Fruit fly (Drosophila melanogaster) whole organism, wandering third instar larva: ENCODE data around the gene CG13857.

ENCODE experiments used
- Abd-B ChIP-seq: fragments of >200 bp; optimal IDR thresholded peaks from 2 replicates; lab custom pipeline; 2017; ENCODE audit warnings: missing biosample characterization, missing genetic modification characterization
- CG9705 ChIP-seq: fragments of 200-800 bp; sonication (Bioruptor generic); optimal IDR thresholded peaks from 2 replicates; lab custom pipeline; 2018; ENCODE audit warnings: missing biosample characterization, mild to moderate bottlenecking, missing genetic modification characterization
- Dfd ChIP-seq: fragments of >200 bp; optimal IDR thresholded peaks from 2 replicates; lab custom pipeline; 2017; ENCODE audit warnings: missing biosample characterization, missing genetic modification characterization
- Dif ChIP-seq: fragments of 200-275, 200-300 bp; sonication (Bioruptor generic); optimal IDR thresholded peaks from 2 replicates; lab custom pipeline; 2018; ENCODE audit warnings: missing biosample characterization, missing genetic modification characterization; ENCODE audit not compliant: partially characterized antibody
- GATAd ChIP-seq: sonication (Bioruptor generic); optimal IDR thresholded peaks from 2 replicates; lab custom pipeline; 2016; ENCODE audit warnings: missing biosample characterization, missing genetic modification characterization
- HLH106 ChIP-seq: fragments of 200-800 bp; optimal IDR thresholded peaks from 3 replicates; lab custom pipeline; 2019; ENCODE audit warnings: missing biosample characterization, mild to moderate bottlenecking, missing genetic modification characterization, moderate library complexity
- Hnf4 ChIP-seq: fragments of 200-800 bp; sonication (Bioruptor generic); optimal IDR thresholded peaks from 2 replicates; lab custom pipeline; 2016; ENCODE audit warnings: missing biosample characterization, mild to moderate bottlenecking, missing genetic modification characterization
- Hr78 ChIP-seq: fragments of >200 bp; optimal IDR thresholded peaks from 2 replicates; lab custom pipeline; 2017; ENCODE audit warnings: missing biosample characterization, missing genetic modification characterization
- Hr83 ChIP-seq: fragments of 200-300 bp; sonication (Bioruptor generic); optimal IDR thresholded peaks from 2 replicates; lab custom pipeline; 2016; ENCODE audit warnings: missing biosample characterization, mild to moderate bottlenecking, missing genetic modification characterization, moderate library complexity; ENCODE audit not compliant: poor library complexity, severe bottlenecking
- Jra ChIP-seq: sonication (Bioruptor generic); optimal IDR thresholded peaks from 2 replicates; lab custom pipeline; 2016; ENCODE audit warnings: missing biosample characterization, missing genetic modification characterization
- Mio ChIP-seq: sonication (Bioruptor generic); optimal IDR thresholded peaks from 2 replicates; lab custom pipeline; 2016; ENCODE audit warnings: missing biosample characterization, missing genetic modification characterization
- Myc ChIP-seq: fragments of >200 bp; optimal IDR thresholded peaks from 2 replicates; lab custom pipeline; 2017
- N ChIP-seq: fragments of >200 bp; optimal IDR thresholded peaks from 2 replicates; lab custom pipeline; 2018; ENCODE audit warnings: missing biosample characterization, missing external identifiers, missing genetic modification characterization
- OdsH ChIP-seq: fragments of 200-800 bp; sonication (Bioruptor generic); optimal IDR thresholded peaks from 2 replicates; lab custom pipeline; 2016; ENCODE audit warnings: missing biosample characterization, mild to moderate bottlenecking, missing genetic modification characterization
- Sp1 ChIP-seq: fragments of 200-800 bp; sonication (Bioruptor generic); optimal IDR thresholded peaks from 3 replicates; lab custom pipeline; 2019; ENCODE audit warnings: missing biosample characterization, mild to moderate bottlenecking, missing genetic modification characterization, moderate library complexity
- Vsx2 ChIP-seq: fragments of 200-300, 225-300 bp; sonication (Bioruptor generic); optimal IDR thresholded peaks from 2 replicates; lab custom pipeline; 2018; ENCODE audit warnings: missing biosample characterization, missing genetic modification characterization; ENCODE audit not compliant: partially characterized antibody
- br ChIP-seq: fragments of 200-800 bp; sonication (Bioruptor generic); optimal IDR thresholded peaks from 2 replicates; lab custom pipeline; 2016; ENCODE audit warnings: missing biosample characterization, missing genetic modification characterization
- brk ChIP-seq: fragments of 200-800 bp; sonication (Bioruptor generic); optimal IDR thresholded peaks from 2 replicates; lab custom pipeline; 2016; ENCODE audit warnings: missing biosample characterization, mild to moderate bottlenecking, missing genetic modification characterization
- dl ChIP-seq, 2 experiments: fragments of 175-275, 200-275 bp in 1 of 2; fragments of 200-275 bp in 1 of 2; sonication (Bioruptor generic); optimal IDR thresholded peaks; lab custom pipeline; 2018; ENCODE audit warnings: mild to moderate bottlenecking in 2 of 2, missing biosample characterization in 2 of 2, missing genetic modification characterization in 2 of 2, moderate library complexity in 2 of 2; ENCODE audit not compliant: partially characterized antibody in 2 of 2, insufficient read depth in 1 of 2
- dmrt93B ChIP-seq: fragments of 200-800 bp; sonication (Bioruptor generic); optimal IDR thresholded peaks from 2 replicates; lab custom pipeline; 2018; ENCODE audit warnings: missing biosample characterization, mild to moderate bottlenecking, missing genetic modification characterization
- dsf ChIP-seq: sonication (Bioruptor generic); optimal IDR thresholded peaks from 2 replicates; lab custom pipeline; 2016; ENCODE audit warnings: missing biosample characterization, missing genetic modification characterization, borderline replicate concordance
- ey ChIP-seq: fragments of 200-800 bp; sonication (Bioruptor generic); optimal IDR thresholded peaks from 2 replicates; lab custom pipeline; 2016; ENCODE audit warnings: missing biosample characterization, missing genetic modification characterization
- foxo ChIP-seq, 2 experiments: fragments of 200-800 bp; sonication (Bioruptor generic); optimal IDR thresholded peaks; 2 replicates in 1 of 2; 3 replicates in 1 of 2; lab custom pipeline; 2016 to 2017; ENCODE audit warnings: missing biosample characterization in 2 of 2, missing genetic modification characterization in 2 of 2
- fru ChIP-seq: fragments of 200-800 bp; sonication (Bioruptor generic); optimal IDR thresholded peaks from 3 replicates; lab custom pipeline; 2016; ENCODE audit warnings: missing biosample characterization, mild to moderate bottlenecking, missing genetic modification characterization
- h ChIP-seq: fragments of 200-800 bp; sonication (Bioruptor generic); optimal IDR thresholded peaks from 3 replicates; lab custom pipeline; 2016; ENCODE audit warnings: missing biosample characterization, mild to moderate bottlenecking, missing genetic modification characterization
- jim ChIP-seq: fragments of 175-275, 200-325 bp; sonication (Bioruptor generic); optimal IDR thresholded peaks from 2 replicates; lab custom pipeline; 2016; ENCODE audit warnings: missing biosample characterization, mild to moderate bottlenecking, missing genetic modification characterization
- lola ChIP-seq: fragments of >200 bp; optimal IDR thresholded peaks from 2 replicates; lab custom pipeline; 2017; ENCODE audit warnings: missing biosample characterization, missing genetic modification characterization
- pan ChIP-seq: fragments of >200 bp; optimal IDR thresholded peaks from 2 replicates; lab custom pipeline; 2017
- psq ChIP-seq: fragments of 200-800 bp; sonication (Bioruptor generic); optimal IDR thresholded peaks from 3 replicates; lab custom pipeline; 2017; ENCODE audit warnings: missing biosample characterization, mild to moderate bottlenecking, missing genetic modification characterization, moderate library complexity
- rgr ChIP-seq: fragments of 200-800 bp; sonication (Bioruptor generic); optimal IDR thresholded peaks from 3 replicates; lab custom pipeline; 2016; ENCODE audit warnings: missing biosample characterization, mild to moderate bottlenecking, missing genetic modification characterization
- sage ChIP-seq: fragments of 200-800 bp; sonication (Bioruptor generic); optimal IDR thresholded peaks from 2 replicates; lab custom pipeline; 2016; ENCODE audit warnings: missing biosample characterization, mild to moderate bottlenecking, missing genetic modification characterization
- sv ChIP-seq: fragments of 200-800 bp; sonication (Bioruptor generic); optimal IDR thresholded peaks from 3 replicates; lab custom pipeline; 2016; ENCODE audit warnings: missing biosample characterization, missing genetic modification characterization
- tai ChIP-seq: sonication (Bioruptor generic); optimal IDR thresholded peaks from 2 replicates; lab custom pipeline; 2016; ENCODE audit warnings: missing biosample characterization, missing genetic modification characterization
- usp ChIP-seq: fragments of >200 bp; optimal IDR thresholded peaks from 2 replicates; lab custom pipeline; 2017; ENCODE audit warnings: missing biosample characterization, missing genetic modification characterization
- woc ChIP-seq: sonication (Bioruptor generic); optimal IDR thresholded peaks from 2 replicates; lab custom pipeline; 2016; ENCODE audit warnings: missing biosample characterization, mild to moderate bottlenecking, missing genetic modification characterization

Gene CG13857

dm6 chr3R:22379942-22380341, 14.0 kb downstream of the CG13857 start, which contains the start of gene CG34149:
TSS of gene CG34149 (plus strand) at chr3R:22380128.
- TF ChIP-seq GATAd (GFP tag; lab: Kevin White, UChicago), result no peak
- TF ChIP-seq Hnf4 (GFP tag; lab: Kevin White, UChicago), result no peak
- no peak for TF ChIP-seq ey (GFP tag; lab: Kevin White, UChicago)
- TF ChIP-seq brk (GFP tag; lab: Kevin White, UChicago), result no peak
- no peak for TF ChIP-seq tai
- TF ChIP-seq Vsx2 (GFP tag; lab: Kevin White, UChicago), result no peak
- TF ChIP-seq sage (GFP tag; lab: Kevin White, UChicago), result no peak
- no peak for TF ChIP-seq Mio (GFP tag; lab: Kevin White, UChicago)
- no peak for TF ChIP-seq CG9705 (GFP tag; lab: Kevin White, UChicago)
- no peak for TF ChIP-seq Sp1 (GFP tag; lab: Kevin White, UChicago)
- no peak for TF ChIP-seq Myc (lab: Kevin White, UChicago)
- no peak for TF ChIP-seq Jra (GFP tag; lab: Kevin White, UChicago)
- TF ChIP-seq psq, result no peak
- no peak for TF ChIP-seq sv (GFP tag; lab: Kevin White, UChicago)
- TF ChIP-seq Abd-B, result no peak
- TF ChIP-seq Dif, result no peak
- TF ChIP-seq N (GFP tag; lab: Kevin White, UChicago), result no peak
- no peak for TF ChIP-seq Hr78 (GFP tag; lab: Kevin White, UChicago)
- TF ChIP-seq br (GFP tag; lab: Kevin White, UChicago), result no peak
- TF ChIP-seq, all 38 proteins: peak for 0

dm6 chr3R:22375674-22376073, 18.2 kb downstream of the CG13857 start, which contains the start of gene CG18596:
TSS of gene CG18596 (plus strand) at chr3R:22375923.
- TF ChIP-seq Myc (lab: Kevin White, UChicago), result peak; percentile 77
- TF ChIP-seq Abd-B, result no peak

- TF ChIP-seq usp (GFP tag; lab: Kevin White, UChicago), result no peak
- TF ChIP-seq dmrt93B (GFP tag; lab: Kevin White, UChicago), result no peak
- TF ChIP-seq Dif, result no peak
- no peak for TF ChIP-seq Mio (GFP tag; lab: Kevin White, UChicago)
- no peak for TF ChIP-seq Dfd (GFP tag; lab: Kevin White, UChicago)
- TF ChIP-seq brk (GFP tag; lab: Kevin White, UChicago), result no peak
- TF ChIP-seq dsf, result no peak
- no peak for TF ChIP-seq pan (lab: Kevin White, UChicago)
- TF ChIP-seq OdsH (GFP tag; lab: Kevin White, UChicago), result no peak
- no peak for TF ChIP-seq Sp1 (GFP tag; lab: Kevin White, UChicago)
- TF ChIP-seq Hnf4 (GFP tag; lab: Kevin White, UChicago), result no peak
- no peak for TF ChIP-seq jim
- no peak for TF ChIP-seq lola (GFP tag; lab: Kevin White, UChicago)
- TF ChIP-seq foxo (GFP tag; optimal IDR thresholded peaks at IDR 0.05; lab: Kevin White, UChicago), result no peak
- no peak for TF ChIP-seq sv (GFP tag; lab: Kevin White, UChicago)
- TF ChIP-seq sage (GFP tag; lab: Kevin White, UChicago), result no peak
- TF ChIP-seq Myc (lab: Kevin White, UChicago), result no peak
- no peak for TF ChIP-seq fru
Measured at dm6 chr3R:22372535-22372934, 21.4 kb downstream of the CG13857 start, which contains the start of gene CG7069. TSS of gene CG7069 (plus strand) at chr3R:22372835.

- TF ChIP-seq rgr (GFP tag; lab: Kevin White, UChicago) (peak; percentile 69), dl (GFP tag; optimal IDR thresholded peaks at IDR 0.05; lab: Kevin White, UChicago; ENCODE audit: insufficient read depth in 1 of 2, partially characterized antibody in 2 of 2) (no peak), sage (GFP tag; lab: Kevin White, UChicago) (peak; percentile 30), Hr83 (GFP tag; lab: Kevin White, UChicago) (no peak), Dif (no peak), HLH106 (tag; lab: Kevin White, UChicago) (peak; percentile 48), foxo (GFP tag; optimal IDR thresholded peaks at IDR 0.05; lab: Kevin White, UChicago) (peak in 1 of 2 experiments; percentile 79), psq (peak; percentile 67), fru (peak; percentile 83), ey (GFP tag; lab: Kevin White, UChicago) (peak; percentile 60), GATAd (GFP tag; lab: Kevin White, UChicago) (no peak), Sp1 (GFP tag; lab: Kevin White, UChicago) (peak; percentile 60), br (GFP tag; lab: Kevin White, UChicago) (peak; percentile 74), CG9705 (GFP tag; lab: Kevin White, UChicago) (no peak), usp (GFP tag; lab: Kevin White, UChicago) (no peak), Abd-B (no peak), lola (GFP tag; lab: Kevin White, UChicago) (no peak), woc (GFP tag; lab: Kevin White, UChicago) (peak; percentile 74), h (peak; percentile 57), OdsH (GFP tag; lab: Kevin White, UChicago) (peak; percentile 69), sv (GFP tag; lab: Kevin White, UChicago) (peak; percentile 78)
- TF ChIP-seq, all 38 proteins: peak for 13
Measured at dm6 chr3R:22368777-22369214, 25.1 kb downstream of the CG13857 start.
